Fruit fly (Drosophila melanogaster): ENCODE measurements around the gene Polr3H.

DNA sequence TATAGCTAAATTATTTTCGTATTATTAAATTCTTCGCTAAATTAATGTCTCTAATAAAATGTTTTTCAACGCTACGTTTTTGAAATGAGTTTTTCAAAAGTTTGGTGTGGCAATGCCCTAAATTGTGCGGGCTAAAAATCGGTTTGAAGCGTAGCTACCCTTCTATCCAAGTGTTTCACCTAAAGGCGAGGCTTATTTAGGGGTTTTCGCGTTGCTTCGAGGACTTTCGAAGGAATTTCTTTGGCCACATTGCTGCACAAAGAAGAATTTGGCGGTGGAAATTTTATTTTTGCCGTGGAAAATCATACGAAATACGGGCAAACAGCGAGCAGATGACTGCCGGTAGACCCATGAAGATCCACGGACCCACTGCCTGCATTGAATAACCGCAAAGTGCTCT lies 33.2 kb downstream of the Polr3H start, which contains the start of gene TfIIEalpha:
- TF ChIP-seq CG10348 (GFP tag; IDR thresholded peaks at IDR 0.05) (no peak), CG14655 (GFP tag; optimal IDR thresholded peaks at IDR 0.05) (no peak), CG12605 (GFP tag; IDR thresholded peaks at IDR 0.05) (no peak), Snoo (tag; optimal IDR thresholded peaks at IDR 0.05) (no peak), CG34367 (tag; optimal IDR thresholded peaks at IDR 0.05) (no peak), Ets98B (GFP tag; IDR thresholded peaks at IDR 0.05) (no peak), CG17806 (tag; optimal IDR thresholded peaks at IDR 0.05) (no peak), Pif1B (GFP tag; optimal IDR thresholded peaks at IDR 0.05) (no peak)
